Worm (Caenorhabditis elegans): ENCODE results near the gene ascc-1.

The ascc-1 gene

DNA sequence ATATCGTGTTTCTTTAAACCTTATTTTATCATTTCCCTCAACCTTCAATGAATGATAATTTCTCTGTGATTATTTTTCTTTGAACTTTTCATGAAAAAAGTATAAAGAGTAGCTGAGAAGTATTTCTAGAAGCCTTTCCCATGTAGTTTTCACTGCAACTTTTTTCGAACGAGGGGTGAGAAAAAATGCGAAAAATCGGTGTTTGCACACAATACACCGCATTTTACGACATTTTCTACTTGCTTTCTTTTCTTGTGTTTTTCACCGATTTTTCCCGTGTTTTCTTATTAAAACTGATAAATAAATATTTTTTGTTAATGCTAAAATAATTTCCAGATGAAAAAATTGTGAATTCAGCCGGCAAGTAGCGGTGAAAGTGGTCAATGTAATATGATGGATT, 41.4 kb downstream of the ascc-1 start, which contains the start of gene C50D2.10:
Gene C50D2.10, plus strand, starts transcription at position 245 of the 400 bp plus-strand sequence.
- TF ChIP-seq Y48G9A.11 (GFP tag; IDR thresholded peaks at IDR 0.05), result peak; percentile 68

DNA sequence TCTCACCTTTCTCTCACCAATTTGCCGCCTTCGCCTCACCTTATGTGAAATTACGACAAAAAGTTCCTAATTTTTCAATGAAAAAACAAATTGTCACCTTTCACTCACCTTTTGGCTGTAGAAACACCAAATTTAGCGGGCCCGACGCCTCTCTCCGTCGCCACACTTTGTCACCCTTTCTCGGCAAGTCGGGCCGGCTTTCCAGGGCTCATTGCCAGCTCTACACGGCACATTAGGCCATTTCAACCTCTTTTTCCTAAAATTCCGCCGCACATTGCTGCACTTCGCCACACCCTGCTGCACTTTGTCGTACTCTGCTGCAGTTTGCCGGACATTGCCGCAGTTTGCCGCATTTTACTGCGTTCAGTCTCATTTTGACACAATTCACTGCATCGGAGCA, 43.7 kb downstream of the ascc-1 start:
- 0 out of 2 replicates have a peak, but pooled peaks have one; percentile 16 for TF ChIP-seq egl-43 (GFP tag; IDR thresholded peaks at IDR 0.05)
- TF ChIP-seq aha-1 (tag), result no peak
- 0 out of 2 replicates have a peak, but pooled peaks have one; percentile 49 for TF ChIP-seq ceh-44 (GFP tag; IDR thresholded peaks at IDR 0.05)
- no peak for TF ChIP-seq dpl-1 (GFP tag; optimal IDR thresholded peaks at IDR 0.05)
- TF ChIP-seq snpc-1.2 (GFP tag; IDR thresholded peaks at IDR 0.05), result 0 out of 2 replicates have a peak, but pooled peaks have one; percentile 38
- peak; percentile 39; the same call in 1 of the 2 replicates for TF ChIP-seq Y48G9A.11 (GFP tag; IDR thresholded peaks at IDR 0.05)
- TF ChIP-seq mxl-3 (GFP tag; optimal IDR thresholded peaks at IDR 0.05), result no peak
- peak; percentile 50; the same call in 1 of the 2 replicates for TF ChIP-seq set-16 (GFP tag; IDR thresholded peaks at IDR 0.05)
- TF ChIP-seq tra-1 (GFP tag; IDR thresholded peaks at IDR 0.05), result no peak
- TF ChIP-seq D1046.2 (GFP tag; IDR thresholded peaks at IDR 0.05), result 0 out of 2 replicates have a peak, but pooled peaks have one; percentile 32
- no peak for TF ChIP-seq pha-4 (GFP tag; IDR thresholded peaks at IDR 0.05)
- no peak for TF ChIP-seq pha-4 (tag; optimal IDR thresholded peaks at IDR 0.05)

DNA sequence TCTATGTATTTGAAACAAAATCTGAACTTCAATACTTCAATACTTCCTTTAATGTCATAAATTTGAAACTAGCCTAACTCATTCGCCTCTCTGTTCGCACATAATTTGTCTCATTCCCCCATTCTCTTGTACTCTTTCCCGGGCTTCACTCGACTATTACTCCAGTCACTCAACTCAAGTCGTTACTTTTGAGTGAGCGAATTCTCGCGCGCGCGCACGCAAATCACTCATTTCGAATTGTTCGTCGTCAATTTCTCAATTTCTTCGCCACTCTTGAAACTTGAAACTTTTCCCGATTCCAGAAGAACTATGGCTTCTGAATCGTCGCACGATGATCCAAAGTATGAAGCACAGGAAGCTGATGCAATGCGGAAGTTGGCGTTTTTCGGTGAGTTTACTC, 46.8 kb downstream of the ascc-1 start, which contains the start of gene col-68:
Gene col-68, plus strand, starts transcription at position 301 of the 400 bp plus-strand sequence.
- no peak for TF ChIP-seq zag-1 (tag; optimal IDR thresholded peaks at IDR 0.05)
- TF ChIP-seq nhr-41 (GFP tag; IDR thresholded peaks at IDR 0.05), result no peak
- TF ChIP-seq ceh-32 (tag; optimal IDR thresholded peaks at IDR 0.05; ENCODE audit: poor library complexity), result no peak
- no peak for TF ChIP-seq nhr-11 (tag; optimal IDR thresholded peaks at IDR 0.05)
- TF ChIP-seq dve-1 (tag; optimal IDR thresholded peaks at IDR 0.05; ENCODE audit: insufficient read depth), result no peak

DNA sequence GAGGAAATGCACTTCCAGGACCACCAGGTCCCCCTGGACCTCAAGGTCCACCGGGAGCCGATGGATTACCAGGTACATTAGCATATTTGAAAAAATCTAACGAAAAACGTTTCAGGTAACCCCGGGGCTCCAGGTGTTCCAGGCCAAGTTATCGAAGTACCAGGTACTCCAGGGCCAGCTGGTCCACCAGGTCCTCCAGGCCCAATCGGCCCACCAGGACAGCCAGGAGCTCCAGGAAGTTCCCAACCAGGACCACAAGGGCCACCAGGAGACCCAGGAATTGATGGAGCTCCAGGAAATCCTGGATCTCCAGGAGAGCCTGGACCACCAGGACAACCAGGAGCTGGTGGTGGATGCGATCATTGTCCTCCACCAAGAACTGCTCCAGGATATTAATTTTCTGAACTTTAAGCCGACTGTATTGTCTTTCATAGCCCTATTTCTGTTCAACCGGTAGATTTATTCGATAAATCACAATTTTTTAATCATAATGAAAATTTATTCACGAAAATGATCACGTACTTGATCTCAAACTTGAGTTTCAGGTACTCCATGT, 47.9 kb downstream of the ascc-1 start:
- TF ChIP-seq set-16 (GFP tag; IDR thresholded peaks at IDR 0.05), result peak; percentile 83
- TF ChIP-seq egl-43 (GFP tag; IDR thresholded peaks at IDR 0.05), result peak; percentile 56; the same call in 1 of the 2 replicates
- no peak for TF ChIP-seq snpc-4 (tag; optimal IDR thresholded peaks at IDR 0.05)
- TF ChIP-seq unc-62 (GFP tag; optimal IDR thresholded peaks at IDR 0.05 in 1 of 2), result peak in 1 of 2 experiments; percentile 93
- TF ChIP-seq unc-62 (tag; optimal IDR thresholded peaks at IDR 0.05), result no peak

DNA sequence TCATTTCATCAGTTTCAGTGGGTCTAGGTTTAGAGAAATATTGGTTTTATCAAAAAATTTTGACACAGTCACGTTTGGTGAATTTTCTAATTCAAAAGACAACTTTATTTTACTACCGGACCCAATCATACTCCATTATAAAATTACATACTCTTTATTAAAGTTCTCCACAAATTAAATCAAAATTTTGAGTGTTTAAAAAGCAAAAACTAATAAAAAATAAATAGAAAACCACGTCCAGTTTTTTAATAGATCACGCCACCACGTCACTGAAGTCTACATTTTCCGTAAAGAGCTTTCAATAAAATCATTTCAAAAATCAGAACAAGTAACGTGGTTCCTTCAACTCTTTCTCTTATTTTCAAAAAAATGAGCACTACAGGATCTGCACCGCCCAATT, 48.4 kb downstream of the ascc-1 start, which contains the start of gene txt-1:
Gene txt-1, plus strand, starts transcription at position 301 of the 400 bp plus-strand sequence.
- TF ChIP-seq nhr-77 (tag; optimal IDR thresholded peaks at IDR 0.05) (no peak), sdz-12 (GFP tag; optimal IDR thresholded peaks at IDR 0.05) (no peak), nhr-48 (tag; optimal IDR thresholded peaks at IDR 0.05) (no peak), ceh-82 (tag; optimal IDR thresholded peaks at IDR 0.05) (no peak), Y105C5A.15 (GFP tag; IDR thresholded peaks at IDR 0.05) (no peak), zip-2 (tag; optimal IDR thresholded peaks at IDR 0.05) (no peak), pha-4 (GFP tag; IDR thresholded peaks at IDR 0.05) (no peak), pha-4 (tag; optimal IDR thresholded peaks at IDR 0.05) (no peak), fos-1 (tag; optimal IDR thresholded peaks at IDR 0.05) (no peak), lin-29 (GFP tag; IDR thresholded peaks at IDR 0.05) (no peak), nhr-10 (tag; optimal IDR thresholded peaks at IDR 0.05) (no peak), hlh-11 (tag; optimal IDR thresholded peaks at IDR 0.05) (no peak), jun-1 (tag; optimal IDR thresholded peaks at IDR 0.05) (no peak), daf-12 (tag; optimal IDR thresholded peaks at IDR 0.05) (no peak), F26F4.8 (GFP tag; conservative IDR thresholded peaks at IDR 0.05) (no peak)

Data from whole organism, L4 larva.